Fruit fly (Drosophila melanogaster) whole organism, pupa: Measurements from ENCODE around the gene CG34280.

ENCODE experiments used
- CG14655 ChIP-seq: fragments of 200-800 bp; sonication (Bioruptor generic); optimal IDR thresholded peaks from 3 replicates; lab custom pipeline; 2017; ENCODE audit warnings: mild to moderate bottlenecking, missing biosample characterization, missing genetic modification reagents, missing genetic modification characterization
- CG15710 ChIP-seq: fragments of 200-800 bp; sonication (Bioruptor generic); optimal IDR thresholded peaks from 2 replicates; lab custom pipeline; 2018; ENCODE audit warnings: missing biosample characterization, mild to moderate bottlenecking, missing genetic modification characterization, moderate library complexity
- D1 ChIP-seq: fragments of 200-800 bp; sonication (Bioruptor generic); optimal IDR thresholded peaks from 2 replicates; lab custom pipeline; 2018; ENCODE audit warnings: missing biosample characterization, mild to moderate bottlenecking, missing genetic modification characterization, moderate library complexity
- fd96Ca ChIP-seq: fragments of 200-800 bp; sonication (Bioruptor generic); IDR thresholded peaks from 3 replicates; pipeline ENCODE4 v1.3.6; 2022; ENCODE audit warnings: missing biosample characterization, missing genetic modification characterization

- no peak for TF ChIP-seq CG15710 (tag; lab: Kevin White, UChicago)
- TF ChIP-seq CG14655 (GFP tag; lab: Kevin White, UChicago) = no peak
- TF ChIP-seq fd96Ca = no peak
- no peak for TF ChIP-seq D1 (tag; lab: Kevin White, UChicago)
Measured at dm6 chr3R:17359370-17359769, 44.1 kb downstream of the CG34280 start.
